Worm (Caenorhabditis elegans): ENCODE data around the gene elc-2.

- TF ChIP-seq pag-3 (tag; optimal IDR thresholded peaks at IDR 0.05; ENCODE audit: borderline replicate concordance, insufficient read depth), result no peak
- TF ChIP-seq nhr-90 (tag; optimal IDR thresholded peaks at IDR 0.05; ENCODE audit: poor library complexity), result no peak
- no peak for TF ChIP-seq skn-1 (tag; optimal IDR thresholded peaks at IDR 0.05)
- no peak for TF ChIP-seq fos-1 (tag; optimal IDR thresholded peaks at IDR 0.05)
- no peak for TF ChIP-seq alr-1 (tag; optimal IDR thresholded peaks at IDR 0.05; ENCODE audit: borderline replicate concordance)
- no peak for TF ChIP-seq C16A3.4 (tag; optimal IDR thresholded peaks at IDR 0.05)
- no peak for TF ChIP-seq elt-3 (tag; optimal IDR thresholded peaks at IDR 0.05)
- TF ChIP-seq pqm-1 (tag; optimal IDR thresholded peaks at IDR 0.05), result no peak
- TF ChIP-seq blmp-1 (tag; optimal IDR thresholded peaks at IDR 0.05), result no peak
- no peak for TF ChIP-seq rnt-1 (tag; optimal IDR thresholded peaks at IDR 0.05)
Measured at ce11 chrX:1786607-1787006, 8.7 kb upstream of the elc-2 start, which contains the start of gene arg-1.

All from whole organism, L1 larva.